Worm (Caenorhabditis elegans) whole organism, L3 larva: Measurements from ENCODE around the gene ttll-5.
A peak's percentile ranks its signal among the peaks of the same experiment; 100 is the strongest.

ENCODE experiments used
- R02D3.7 ChIP-seq: fragments of 150-350 bp; optimal IDR thresholded peaks from 2 replicates; lab custom pipeline; 2014; ENCODE audit warnings: missing biosample characterization, missing genetic modification characterization
- aly-2 ChIP-seq: fragments of 150-350 bp; optimal IDR thresholded peaks from 2 replicates; lab custom pipeline; 2014; ENCODE audit warnings: missing biosample characterization, missing genetic modification characterization
- ama-1 ChIP-seq: fragments of 150-350 bp; optimal IDR thresholded peaks from 2 replicates; lab custom pipeline; 2018
- ceh-16 ChIP-seq: sonication (generic microtip); optimal IDR thresholded peaks from 2 replicates; lab custom pipeline; 2017; ENCODE audit warnings: missing biosample characterization, missing genetic modification characterization
- ceh-28 ChIP-seq: fragments of 150-350 bp; optimal IDR thresholded peaks from 2 replicates; lab custom pipeline; 2014; ENCODE audit warnings: missing biosample characterization, missing genetic modification reagents, missing genetic modification characterization
- ceh-82 ChIP-seq: fragments of 150-350 bp; optimal IDR thresholded peaks from 2 replicates; lab custom pipeline; 2014; ENCODE audit warnings: missing biosample characterization, missing genetic modification characterization
- ceh-9 ChIP-seq: sonication (generic microtip); optimal IDR thresholded peaks from 2 replicates; lab custom pipeline; 2018; ENCODE audit warnings: missing biosample characterization, missing genetic modification characterization
- egl-27 ChIP-seq: sonication (generic microtip); optimal IDR thresholded peaks from 4 replicates; lab custom pipeline; 2017; ENCODE audit warnings: missing biosample characterization, missing genetic modification reagents, missing genetic modification characterization
- elt-1 ChIP-seq: fragments of 150-350 bp; optimal IDR thresholded peaks from 2 replicates; lab custom pipeline; 2014; ENCODE audit warnings: missing biosample characterization, missing genetic modification characterization
- elt-3 ChIP-seq, 3 experiments: fragments of 150-350 bp in 1 of 3; sonication (generic microtip) in 2 of 3; optimal IDR thresholded peaks; 2 replicates in 2 of 3; 4 replicates in 1 of 3; lab custom pipeline; 2014 to 2017; ENCODE audit warnings: missing biosample characterization in 3 of 3, missing genetic modification characterization in 3 of 3
- eor-1 ChIP-seq, 2 experiments: fragments of 150-350 bp; optimal IDR thresholded peaks; 2 replicates each; lab custom pipeline; 2014 to 2018; ENCODE audit warnings: missing biosample characterization in 2 of 2, missing genetic modification characterization in 2 of 2
- fos-1 ChIP-seq: fragments of 150-350 bp; optimal IDR thresholded peaks from 2 replicates; lab custom pipeline; 2014; ENCODE audit warnings: missing biosample characterization, missing genetic modification characterization
- hmg-11 ChIP-seq: sonication (generic microtip); optimal IDR thresholded peaks from 2 replicates; lab custom pipeline; 2016; ENCODE audit warnings: missing genetic modification characterization, missing compliant biosample characterization
- jun-1 ChIP-seq: fragments of 150-350 bp; optimal IDR thresholded peaks from 2 replicates; lab custom pipeline; 2014; ENCODE audit warnings: missing biosample characterization, missing genetic modification reagents, missing genetic modification characterization
- lin-39 ChIP-seq: fragments of 150-350 bp; optimal IDR thresholded peaks from 2 replicates; lab custom pipeline; 2018; ENCODE audit warnings: missing biosample characterization, missing genetic modification reagents, missing genetic modification characterization
- mml-1 ChIP-seq: fragments of 150-350 bp; sonication (generic microtip); optimal IDR thresholded peaks from 3 replicates; lab custom pipeline; 2014; ENCODE audit warnings: missing biosample characterization, missing genetic modification characterization
- nfya-1 ChIP-seq: sonication (generic microtip); optimal IDR thresholded peaks from 2 replicates; lab custom pipeline; 2017; ENCODE audit warnings: missing genetic modification characterization, mild to moderate bottlenecking, missing compliant biosample characterization, antibody characterized with exemption, moderate library complexity; ENCODE audit not compliant: insufficient read depth
- nhr-11 ChIP-seq: fragments of 150-350 bp; optimal IDR thresholded peaks from 2 replicates; lab custom pipeline; 2014; ENCODE audit warnings: missing biosample characterization, missing genetic modification characterization
- nhr-28 ChIP-seq: fragments of 150-350 bp; optimal IDR thresholded peaks from 2 replicates; lab custom pipeline; 2014; ENCODE audit warnings: missing biosample characterization, missing genetic modification characterization
- nhr-43 ChIP-seq: sonication (generic microtip); optimal IDR thresholded peaks from 2 replicates; lab custom pipeline; 2016; ENCODE audit warnings: mild to moderate bottlenecking, missing genetic modification characterization, missing compliant biosample characterization; ENCODE audit not compliant: poor library complexity, severe bottlenecking
- nhr-67 ChIP-seq: fragments of 150-350 bp; optimal IDR thresholded peaks from 2 replicates; lab custom pipeline; 2014; ENCODE audit warnings: missing biosample characterization, missing genetic modification characterization
- pha-4 ChIP-seq: fragments of 150-350 bp; optimal IDR thresholded peaks from 2 replicates; lab custom pipeline; 2014; ENCODE audit warnings: missing biosample characterization, missing genetic modification reagents, missing genetic modification characterization
- pqm-1 ChIP-seq: fragments of 150-350 bp; optimal IDR thresholded peaks from 2 replicates; lab custom pipeline; 2017; ENCODE audit warnings: missing biosample characterization, missing genetic modification characterization, inconsistent platforms
- sea-2 ChIP-seq: fragments of 150-350 bp; sonication (generic microtip); optimal IDR thresholded peaks from 4 replicates; lab custom pipeline; 2014; ENCODE audit warnings: missing biosample characterization, missing genetic modification reagents, missing genetic modification characterization
- snpc-4 ChIP-seq: fragments of 150-350 bp; optimal IDR thresholded peaks from 2 replicates; lab custom pipeline; 2014; ENCODE audit warnings: missing biosample characterization, missing genetic modification characterization
- unc-62 ChIP-seq: fragments of 150-350 bp; sonication (generic microtip); optimal IDR thresholded peaks from 4 replicates; lab custom pipeline; 2014; ENCODE audit warnings: missing biosample characterization, missing genetic modification reagents, missing genetic modification characterization
- zag-1 ChIP-seq: fragments of 150-350 bp; optimal IDR thresholded peaks from 2 replicates; lab custom pipeline; 2014; ENCODE audit warnings: missing biosample characterization, missing genetic modification characterization
- ztf-11 ChIP-seq: fragments of 150-350 bp; optimal IDR thresholded peaks from 2 replicates; lab custom pipeline; 2014; ENCODE audit warnings: missing biosample characterization, missing genetic modification characterization
- ztf-4 ChIP-seq: fragments of 150-350 bp; optimal IDR thresholded peaks from 2 replicates; lab custom pipeline; 2014; ENCODE audit warnings: missing biosample characterization, missing genetic modification characterization

The ttll-5 gene

DNA sequence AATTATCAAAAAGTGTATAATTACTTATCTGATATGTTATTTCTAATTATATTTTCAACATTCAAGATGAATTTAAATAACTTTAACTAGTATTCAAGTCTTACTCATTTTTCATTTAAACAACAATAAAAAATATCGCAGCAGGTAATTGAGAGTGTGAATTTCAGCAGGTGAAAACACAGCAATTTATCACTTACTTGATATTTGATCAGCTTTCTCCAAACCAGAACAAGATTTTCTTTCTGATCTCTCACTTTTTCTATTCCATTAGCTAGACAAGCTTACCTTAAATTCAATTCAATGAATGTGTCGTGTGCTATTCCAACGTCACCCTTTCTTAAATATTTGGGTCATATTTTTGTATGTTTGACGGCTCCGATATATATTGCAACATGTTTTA is 23.3 kb upstream of the ttll-5 start, which contains the start of gene srh-1:
Gene srh-1, plus strand, starts transcription at position 301 of the 400 bp plus-strand sequence.
- no peak for TF ChIP-seq snpc-4 (tag; lab: Kevin White, UChicago)
- TF ChIP-seq nhr-43, result no peak

DNA sequence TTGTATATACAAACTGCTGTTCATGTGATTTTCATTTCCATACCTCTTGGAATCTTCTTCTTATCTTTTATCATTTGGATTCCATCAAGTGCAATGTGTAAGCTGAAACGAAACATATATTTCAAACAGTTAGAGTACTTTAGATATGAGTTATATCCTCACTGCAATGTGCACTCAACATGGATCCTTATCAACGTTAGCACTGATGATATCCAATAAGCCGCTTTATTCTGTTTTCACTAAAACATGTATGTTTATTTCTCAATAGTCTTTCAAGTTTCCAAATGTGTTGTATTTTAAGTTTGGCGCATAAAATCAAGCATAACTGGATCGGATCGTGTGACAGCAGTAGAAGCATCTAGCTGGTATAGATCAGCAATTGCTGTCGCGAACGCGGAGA is 22.2 kb upstream of the ttll-5 start, which contains the start of gene T11F9.10:
Gene T11F9.10, plus strand, starts transcription at position 301 of the 400 bp plus-strand sequence.
- TF ChIP-seq ceh-16 (tag; lab: Kevin White, UChicago) (no peak), lin-39 (no peak), elt-1 (tag; lab: Kevin White, UChicago) (no peak), unc-62 (GFP tag; lab: Kevin White, UChicago) (no peak)

DNA sequence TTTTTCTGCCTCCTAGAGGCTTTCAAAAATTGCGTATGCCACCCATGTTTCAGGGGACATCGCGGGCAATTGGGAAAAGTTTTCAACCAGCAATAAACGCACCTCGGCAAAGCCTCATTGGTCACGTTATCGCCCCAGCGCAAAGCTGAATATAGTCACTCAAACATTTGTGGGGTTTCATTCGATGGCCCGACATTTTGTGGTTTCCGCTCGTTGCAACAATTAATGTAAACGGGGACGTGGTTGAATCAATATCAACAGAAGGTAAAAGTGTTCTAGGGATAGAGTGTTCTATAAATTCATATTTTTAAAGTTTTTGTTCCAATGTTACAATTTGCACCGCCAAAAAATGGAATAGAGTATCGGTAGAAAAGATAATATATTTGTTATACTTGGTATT is 20.6 kb upstream of the ttll-5 start:
- TF ChIP-seq ceh-82 (tag; lab: Kevin White, UChicago) (no peak), egl-27 (tag; lab: Kevin White, UChicago) (no peak), ama-1 (lab: Kevin White, UChicago) (no peak), ztf-4 (tag; lab: Kevin White, UChicago) (no peak), fos-1 (tag; lab: Kevin White, UChicago) (no peak), ztf-11 (tag; lab: Kevin White, UChicago) (no peak), pha-4 (tag; lab: Kevin White, UChicago) (no peak), snpc-4 (tag; lab: Kevin White, UChicago) (no peak), jun-1 (tag; lab: Kevin White, UChicago) (no peak), nhr-28 (no peak), sea-2 (GFP tag; lab: Kevin White, UChicago) (no peak), aly-2 (tag; lab: Kevin White, UChicago) (no peak), eor-1 (tag; optimal IDR thresholded peaks at IDR 0.05; lab: Kevin White, UChicago) (no peak), zag-1 (tag; lab: Kevin White, UChicago) (no peak), pqm-1 (tag; lab: Kevin White, UChicago) (no peak), elt-3 (tag; optimal IDR thresholded peaks at IDR 0.05; lab: Kevin White, UChicago) (no peak), mml-1 (tag; lab: Kevin White, UChicago) (no peak), nhr-11 (tag; lab: Kevin White, UChicago) (no peak), nhr-67 (tag; lab: Kevin White, UChicago) (no peak), ceh-28 (no peak)

DNA sequence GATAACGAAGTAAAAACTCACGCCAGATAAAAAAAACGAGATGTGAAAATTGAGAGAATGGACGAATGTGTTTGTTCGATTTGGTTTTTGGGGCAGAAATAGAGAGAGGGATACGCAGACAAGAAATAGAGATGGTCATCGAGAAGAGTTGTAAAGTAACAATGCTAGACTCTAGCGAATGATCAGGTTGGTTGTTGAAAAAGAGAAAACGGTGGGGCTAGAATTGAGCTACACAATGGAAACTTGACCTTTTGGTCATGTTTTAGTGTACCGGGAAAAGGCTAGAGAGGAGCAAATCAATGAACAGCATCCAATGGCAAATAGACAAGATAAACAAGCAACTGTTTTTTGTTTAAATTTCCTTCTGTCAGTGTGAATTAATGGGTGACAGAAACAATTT is 18.5 kb upstream of the ttll-5 start, which contains the start of gene dhs-19:
Gene dhs-19, minus strand, starts transcription at position 101 of the 400 bp plus-strand sequence.
- TF ChIP-seq ceh-9 (tag; lab: Kevin White, UChicago) (no peak), aly-2 (tag; lab: Kevin White, UChicago) (no peak), nhr-43 (no peak), pha-4 (tag; lab: Kevin White, UChicago) (no peak), elt-1 (tag; lab: Kevin White, UChicago) (no peak), egl-27 (tag; lab: Kevin White, UChicago) (no peak), nfya-1 (no peak), snpc-4 (tag; lab: Kevin White, UChicago) (no peak)

DNA sequence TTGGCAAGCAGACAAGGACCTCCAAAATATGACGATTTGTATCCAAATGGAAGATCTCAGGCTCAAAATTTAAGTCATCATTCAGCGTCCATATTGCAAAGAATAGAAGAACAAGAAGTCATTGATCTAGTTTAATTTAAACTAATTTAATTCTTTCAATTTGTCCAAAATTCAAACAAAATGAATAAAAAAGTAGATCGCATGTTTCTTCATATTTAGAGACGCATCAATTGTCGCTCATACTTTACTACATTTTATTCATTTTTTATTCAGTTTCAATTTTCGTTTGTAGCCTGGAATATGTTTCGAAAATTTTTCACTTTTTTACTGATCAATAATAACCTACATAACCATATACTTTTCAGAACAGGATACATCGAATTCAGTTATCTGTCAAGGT is 16.4 kb upstream of the ttll-5 start, which contains the start of gene T11F9.21:
Gene T11F9.21, plus strand, starts transcription at position 301 of the 400 bp plus-strand sequence.
- no peak for TF ChIP-seq sea-2 (GFP tag; lab: Kevin White, UChicago)
- no peak for TF ChIP-seq egl-27 (tag; lab: Kevin White, UChicago)
- TF ChIP-seq nhr-11 (tag; lab: Kevin White, UChicago), result no peak
- no peak for TF ChIP-seq ceh-82 (tag; lab: Kevin White, UChicago)
- no peak for TF ChIP-seq ceh-28
- no peak for TF ChIP-seq nhr-43
- TF ChIP-seq pqm-1 (tag; lab: Kevin White, UChicago), result no peak
- TF ChIP-seq ztf-11 (tag; lab: Kevin White, UChicago), result no peak
- TF ChIP-seq ceh-16 (tag; lab: Kevin White, UChicago), result no peak
- no peak for TF ChIP-seq R02D3.7
- no peak for TF ChIP-seq unc-62 (GFP tag; lab: Kevin White, UChicago)
- no peak for TF ChIP-seq elt-3 (tag; optimal IDR thresholded peaks at IDR 0.05; lab: Kevin White, UChicago)
- TF ChIP-seq fos-1 (tag; lab: Kevin White, UChicago), result no peak
- TF ChIP-seq hmg-11 (tag; lab: Kevin White, UChicago), result no peak
- no peak for TF ChIP-seq pha-4 (tag; lab: Kevin White, UChicago)
- no peak for TF ChIP-seq nfya-1

DNA sequence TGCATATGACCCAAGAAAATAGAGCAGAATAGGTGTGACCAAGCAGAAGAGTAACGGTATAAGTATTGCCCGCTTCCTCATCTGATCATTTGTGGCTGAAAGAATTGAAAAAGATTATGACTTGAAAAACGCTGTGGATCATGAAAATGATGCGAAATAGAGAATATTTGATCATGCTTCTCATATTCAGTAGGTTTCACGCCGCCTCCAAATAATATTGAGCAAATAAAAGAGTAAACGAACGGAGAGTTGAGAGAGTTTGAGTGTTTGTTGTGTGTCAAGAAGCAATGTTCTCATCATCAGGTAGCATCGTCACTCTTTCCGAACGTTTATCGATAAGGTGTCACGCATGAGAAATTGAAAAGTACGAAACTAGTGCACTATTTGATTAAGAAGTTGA is 12.6 kb upstream of the ttll-5 start, which contains the start of gene htrl-1:
Gene htrl-1, minus strand, starts transcription at position 101 of the 400 bp plus-strand sequence.
- TF ChIP-seq nhr-67 (tag; lab: Kevin White, UChicago) (no peak), pha-4 (tag; lab: Kevin White, UChicago) (peak; percentile 10)
